Comparison of ENCODE assay signal across 1 fruit fly cellular context in the genomic region with DNA sequence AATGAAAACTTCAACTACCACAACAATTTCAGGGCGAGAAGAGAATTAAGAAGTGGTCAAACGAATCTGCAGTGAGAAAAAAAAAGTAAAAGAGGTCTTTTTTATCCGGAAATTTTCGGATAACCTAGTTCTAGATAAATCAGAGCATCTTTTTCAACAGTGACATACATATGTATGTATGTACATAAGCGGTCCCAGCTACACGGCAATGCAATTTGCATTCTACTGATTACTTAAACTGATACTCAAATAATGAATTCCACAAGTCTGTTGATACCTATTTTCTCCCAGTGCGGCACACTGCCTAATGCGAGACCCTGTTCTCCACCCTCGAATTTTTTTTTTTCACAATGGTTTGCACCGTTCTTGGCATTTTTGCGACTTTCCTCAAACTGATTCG.
A peak's percentile ranks its signal among the peaks of the same experiment; 100 is the strongest.
TF ChIP-seq lines count a peak whose summit lies in the region.

No protein-coding gene starts in this region.

TF ChIP-seq in whole organism, prepupa, 60 proteins besides CTCF, POLR2A, EP300 and RAD21 (continued from another document):
- TF ChIP-seq CG8119 (GFP tag; IDR thresholded peaks at IDR 0.05; lab: Robert Waterston, UW) (no peak), CG3919 (GFP tag; optimal IDR thresholded peaks at IDR 0.05; lab: Kevin White, UChicago) (peak; percentile 20), Sox14 (GFP tag; optimal IDR thresholded peaks at IDR 0.05; lab: Kevin White, UChicago) (peak; percentile 41), CG1621 (tag; optimal IDR thresholded peaks at IDR 0.05; lab: Kevin White, UChicago) (no peak), CG3032 (tag; optimal IDR thresholded peaks at IDR 0.05; lab: Kevin White, UChicago) (no peak), OdsH (GFP tag; optimal IDR thresholded peaks at IDR 0.05; lab: Kevin White, UChicago) (peak; percentile 50), fd59A (GFP tag; optimal IDR thresholded peaks at IDR 0.05; lab: Kevin White, UChicago) (peak; percentile 9), Eip78C (GFP tag; lab: Kevin White, UChicago) (peak; percentile 88), pdm3 (GFP tag; optimal IDR thresholded peaks at IDR 0.05; lab: Kevin White, UChicago) (peak; percentile 59), CG11294 (GFP tag; IDR thresholded peaks at IDR 0.05; lab: Robert Waterston, UW) (no peak), Ets21C (GFP tag; optimal IDR thresholded peaks at IDR 0.05; lab: Kevin White, UChicago) (peak; percentile 51), CG32006 (GFP tag; optimal IDR thresholded peaks at IDR 0.05; lab: Kevin White, UChicago) (peak; percentile 22), CG6792 (GFP tag; optimal IDR thresholded peaks at IDR 0.05; lab: Kevin White, UChicago) (peak; percentile 59), lz (GFP tag; optimal IDR thresholded peaks at IDR 0.05; lab: Kevin White, UChicago) (peak; percentile 54), Hr39 (GFP tag; optimal IDR thresholded peaks at IDR 0.05; lab: Kevin White, UChicago) (peak; percentile 64), Sox102F (GFP tag; optimal IDR thresholded peaks at IDR 0.05; lab: Kevin White, UChicago) (peak; percentile 47), CG15336 (GFP tag; IDR thresholded peaks at IDR 0.05; lab: Robert Waterston, UW) (no peak), Smox (GFP tag; optimal IDR thresholded peaks at IDR 0.05; lab: Kevin White, UChicago) (peak; percentile 38), svp (GFP tag; lab: Kevin White, UChicago) (peak; percentile 76), topi (GFP tag; optimal IDR thresholded peaks at IDR 0.05; lab: Kevin White, UChicago) (peak; percentile 40), vri (GFP tag; optimal IDR thresholded peaks at IDR 0.05; lab: Kevin White, UChicago) (no peak), Lpt (GFP tag; optimal IDR thresholded peaks at IDR 0.05; lab: Kevin White, UChicago) (no peak), CG6808 (GFP tag; optimal IDR thresholded peaks at IDR 0.05; lab: Kevin White, UChicago) (no peak), CG34406 (GFP tag; optimal IDR thresholded peaks at IDR 0.05; lab: Kevin White, UChicago) (peak; percentile 34)
